Worm (Caenorhabditis elegans) whole organism, mixed stage, embryonic: Measurements from ENCODE around the gene egl-1.

Experiments
- ceh-39 ChIP-seq: fragments of 150-350 bp; optimal IDR thresholded peaks from 2 replicates; lab custom pipeline; 2014; ENCODE audit warnings: missing biosample characterization, missing genetic modification characterization
- ceh-83 ChIP-seq: fragments of 200-800 bp; sonication (Bioruptor generic); optimal IDR thresholded peaks from 2 replicates; lab custom pipeline; 2018; ENCODE audit warnings: mild to moderate bottlenecking, missing genetic modification characterization, missing compliant biosample characterization
- ces-1 ChIP-seq: fragments of 150-350 bp; optimal IDR thresholded peaks from 2 replicates; lab custom pipeline; 2014; ENCODE audit warnings: missing biosample characterization, missing genetic modification reagents, missing genetic modification characterization
- cnd-1 ChIP-seq: fragments of 200-800 bp; sonication (Bioruptor generic); optimal IDR thresholded peaks from 2 replicates; lab custom pipeline; 2018; ENCODE audit warnings: mild to moderate bottlenecking, missing genetic modification characterization, missing compliant biosample characterization
- elt-3 ChIP-seq: fragments of 150-350 bp; optimal IDR thresholded peaks from 2 replicates; lab custom pipeline; 2014; ENCODE audit warnings: missing biosample characterization, missing genetic modification characterization
- lin-13 ChIP-seq: fragments of 150-350 bp; optimal IDR thresholded peaks from 2 replicates; lab custom pipeline; 2014; ENCODE audit warnings: missing biosample characterization, missing genetic modification characterization
- lin-32 ChIP-seq: fragments of 200-800 bp; sonication (Bioruptor generic); optimal IDR thresholded peaks from 2 replicates; lab custom pipeline; 2018; ENCODE audit warnings: mild to moderate bottlenecking, missing genetic modification characterization, missing compliant biosample characterization
- lsy-2 ChIP-seq: fragments of 150-350 bp; optimal IDR thresholded peaks from 2 replicates; lab custom pipeline; 2014; ENCODE audit warnings: missing biosample characterization, missing genetic modification characterization
- nhr-28 ChIP-seq: fragments of 150-350 bp; optimal IDR thresholded peaks from 2 replicates; lab custom pipeline; 2014; ENCODE audit warnings: missing biosample characterization, missing genetic modification characterization
- snpc-4 ChIP-seq: fragments of 150-350 bp; optimal IDR thresholded peaks from 2 replicates; lab custom pipeline; 2014; ENCODE audit warnings: missing biosample characterization, missing genetic modification characterization
- unc-120 ChIP-seq: sonication (generic microtip); optimal IDR thresholded peaks from 2 replicates; lab custom pipeline; 2017; ENCODE audit warnings: missing genetic modification characterization, missing compliant biosample characterization; ENCODE audit not compliant: poor library complexity, severe bottlenecking
- unc-39 ChIP-seq: fragments of 150-350 bp; optimal IDR thresholded peaks from 2 replicates; lab custom pipeline; 2014; ENCODE audit warnings: missing biosample characterization, missing genetic modification characterization

The egl-1 gene

DNA sequence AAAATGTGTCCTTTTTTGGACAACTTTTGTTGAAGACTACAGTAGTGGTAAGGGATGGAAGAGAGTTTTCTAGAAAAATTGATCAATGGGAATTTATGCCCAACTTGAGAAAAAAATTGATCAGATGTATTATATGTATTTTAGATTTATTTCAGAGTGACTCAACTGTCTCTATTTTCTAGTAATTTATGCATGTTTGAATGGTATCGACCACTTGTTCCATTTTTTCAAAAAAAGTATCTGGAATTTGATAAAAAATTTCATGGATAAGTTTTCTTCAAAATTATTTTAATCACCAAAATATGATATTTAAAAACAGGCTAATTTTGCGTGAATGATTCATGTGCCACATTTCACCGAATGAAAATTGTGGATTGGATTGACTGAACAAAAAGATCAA is 40.3 kb downstream of the egl-1 start, which contains the start of gene C15H11.10:
Gene C15H11.10, plus strand, starts transcription at position 301 of the 400 bp plus-strand sequence.
- TF ChIP-seq nhr-28 (tag; lab: Kevin White, UChicago) (no peak), ceh-39 (tag; lab: Kevin White, UChicago) (no peak), lsy-2 (tag; lab: Kevin White, UChicago) (no peak), lin-13 (tag; lab: Kevin White, UChicago) (no peak), unc-120 (tag; lab: Kevin White, UChicago) (no peak), unc-39 (tag; lab: Kevin White, UChicago) (no peak), snpc-4 (tag; lab: Kevin White, UChicago) (no peak), lin-32 (GFP tag; lab: Kevin White, UChicago) (no peak), elt-3 (tag; lab: Kevin White, UChicago) (no peak), ces-1 (GFP tag; lab: Kevin White, UChicago) (no peak), cnd-1 (tag; lab: Kevin White, UChicago) (no peak), ceh-83 (no peak)
